Fruit fly (Drosophila melanogaster) S2 (cell line): ENCODE results near the gene CG7627.

Source experiments
- CG8478 ChIP-seq: fragments of >200 bp; optimal IDR thresholded peaks from 2 replicates; lab custom pipeline; 2018
- CTCF ChIP-seq, 2 experiments: fragments of >200 bp; optimal IDR thresholded peaks; 2 replicates each; lab custom pipeline; 2018

DNA sequence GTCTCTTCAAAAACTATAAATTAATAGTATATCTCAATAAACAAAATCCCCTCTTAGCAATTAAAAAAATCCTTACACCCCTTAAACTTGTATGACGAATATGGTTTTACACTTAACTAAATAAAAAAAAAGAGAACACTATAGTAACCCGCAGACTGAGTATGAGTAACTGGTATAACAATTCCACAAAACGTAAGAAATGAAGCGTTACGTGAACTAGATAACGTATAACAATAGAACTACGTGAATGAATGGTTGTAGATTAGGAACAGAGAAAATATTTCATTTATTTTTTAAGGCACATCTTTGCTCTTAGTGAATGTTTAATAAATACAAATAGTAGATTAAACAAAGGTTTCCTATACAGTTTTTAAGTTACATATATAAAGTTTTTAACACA is 6.8 kb downstream of the CG7627 start:
- no peak for TF ChIP-seq CG8478
- no peak for TF ChIP-seq CTCF (optimal IDR thresholded peaks at IDR 0.05; lab: Kevin White, UChicago)
